Worm (Caenorhabditis elegans): ENCODE data around the gene fbxa-95.

The fbxa-95 gene

ce11 chrV:15537923-15538322 is 33.4 kb upstream of the fbxa-95 start, which contains the start of gene prde-1:
TSS of gene prde-1 (plus strand) at chrV:15538244.
- TF ChIP-seq pha-2 (tag; optimal IDR thresholded peaks at IDR 0.05): no peak
- TF ChIP-seq hlh-30 (tag; optimal IDR thresholded peaks at IDR 0.05; ENCODE audit: insufficient read depth): no peak
- no peak for TF ChIP-seq dmd-4 (tag; optimal IDR thresholded peaks at IDR 0.05; ENCODE audit: borderline replicate concordance)
- TF ChIP-seq dve-1 (tag; optimal IDR thresholded peaks at IDR 0.05): no peak
- TF ChIP-seq ceh-24 (tag; optimal IDR thresholded peaks at IDR 0.05): no peak
- no peak for TF ChIP-seq fkh-6 (tag; optimal IDR thresholded peaks at IDR 0.05)
- TF ChIP-seq che-1 (tag; optimal IDR thresholded peaks at IDR 0.05): no peak
- TF ChIP-seq syd-9 (tag; optimal IDR thresholded peaks at IDR 0.05): no peak
- TF ChIP-seq ceh-30 (tag; optimal IDR thresholded peaks at IDR 0.05): no peak

ce11 chrV:15543252-15543651 is 28.0 kb upstream of the fbxa-95 start:
- TF ChIP-seq che-1 (tag; optimal IDR thresholded peaks at IDR 0.05): no peak
- TF ChIP-seq fax-1 (tag; optimal IDR thresholded peaks at IDR 0.05): no peak
- no peak for TF ChIP-seq unc-86 (tag; optimal IDR thresholded peaks at IDR 0.05)
- no peak for TF ChIP-seq unc-42 (tag; optimal IDR thresholded peaks at IDR 0.05)
- no peak for TF ChIP-seq dmd-4 (tag; optimal IDR thresholded peaks at IDR 0.05; ENCODE audit: borderline replicate concordance)
- no peak for TF ChIP-seq mec-3 (tag; optimal IDR thresholded peaks at IDR 0.05; ENCODE audit: borderline replicate concordance)
- no peak for TF ChIP-seq C38D4.7 (GFP tag; optimal IDR thresholded peaks at IDR 0.05)
- TF ChIP-seq zip-5 (tag; optimal IDR thresholded peaks at IDR 0.05): no peak

- TF ChIP-seq lin-11 (tag; optimal IDR thresholded peaks at IDR 0.05) (no peak), nhr-232 (tag; optimal IDR thresholded peaks at IDR 0.05) (no peak), nfya-1 (tag; optimal IDR thresholded peaks at IDR 0.05) (peak; percentile 63)
Observed at ce11 chrV:15544898-15545297, 26.4 kb upstream of the fbxa-95 start, which contains the start of gene glb-14. TSS of gene glb-14 (minus strand) at chrV:15544994.

ce11 chrV:15547727-15548126 is 23.5 kb upstream of the fbxa-95 start:
- TF ChIP-seq hlh-15 (tag; optimal IDR thresholded peaks at IDR 0.05) (no peak), Y22D7AL.16 (tag; optimal IDR thresholded peaks at IDR 0.05) (no peak), ceh-14 (tag; optimal IDR thresholded peaks at IDR 0.05) (no peak), tbx-7 (tag; optimal IDR thresholded peaks at IDR 0.05) (no peak), F13H6.1 (tag; optimal IDR thresholded peaks at IDR 0.05) (no peak)

- no peak for TF ChIP-seq ceh-48 (tag; optimal IDR thresholded peaks at IDR 0.05)
- TF ChIP-seq npax-4 (tag; optimal IDR thresholded peaks at IDR 0.05): no peak
- TF ChIP-seq elt-2 (tag; optimal IDR thresholded peaks at IDR 0.05): no peak
- no peak for TF ChIP-seq pros-1 (tag; optimal IDR thresholded peaks at IDR 0.05)
- TF ChIP-seq ceh-9 (tag; optimal IDR thresholded peaks at IDR 0.05): no peak
- TF ChIP-seq ceh-6 (GFP tag; optimal IDR thresholded peaks at IDR 0.05): no peak
- no peak for TF ChIP-seq fax-1 (tag; optimal IDR thresholded peaks at IDR 0.05)
- TF ChIP-seq dve-1 (tag; optimal IDR thresholded peaks at IDR 0.05): no peak
- TF ChIP-seq hlh-15 (tag; optimal IDR thresholded peaks at IDR 0.05): no peak
- TF ChIP-seq pax-1 (tag; optimal IDR thresholded peaks at IDR 0.05): no peak
- TF ChIP-seq ets-4 (tag; optimal IDR thresholded peaks at IDR 0.05): no peak
- no peak for TF ChIP-seq ceh-31 (tag; optimal IDR thresholded peaks at IDR 0.05)
- TF ChIP-seq madf-2 (tag; optimal IDR thresholded peaks at IDR 0.05): no peak
- no peak for TF ChIP-seq ceh-34 (tag; optimal IDR thresholded peaks at IDR 0.05)
- TF ChIP-seq gmeb-2 (tag; optimal IDR thresholded peaks at IDR 0.05): no peak
- TF ChIP-seq hlh-6 (tag; optimal IDR thresholded peaks at IDR 0.05): no peak
Observed at ce11 chrV:15550408-15550807, 20.9 kb upstream of the fbxa-95 start.
